Worm (Caenorhabditis elegans) whole organism, L2 larva: ENCODE results near the gene str-150.

Experiments used
- C34F6.9 ChIP-seq: fragments of 150-350 bp; optimal IDR thresholded peaks from 2 replicates; lab custom pipeline; 2014; ENCODE audit warnings: missing biosample characterization, missing genetic modification characterization
- F13H6.1 ChIP-seq: sonication (generic microtip); optimal IDR thresholded peaks from 2 replicates; lab custom pipeline; 2016; ENCODE audit warnings: missing genetic modification characterization, missing compliant biosample characterization
- R02D3.7 ChIP-seq: fragments of 150-350 bp; optimal IDR thresholded peaks from 2 replicates; lab custom pipeline; 2014; ENCODE audit warnings: missing biosample characterization, missing genetic modification characterization
- Y55F3AM.14 ChIP-seq: fragments of 200-800 bp; sonication (Bioruptor generic); optimal IDR thresholded peaks from 2 replicates; lab custom pipeline; 2018; ENCODE audit warnings: mild to moderate bottlenecking, missing genetic modification characterization, missing compliant biosample characterization
- ZK546.5 ChIP-seq: sonication (generic microtip); optimal IDR thresholded peaks from 2 replicates; lab custom pipeline; 2017; ENCODE audit warnings: missing biosample characterization, missing genetic modification characterization
- aly-2 ChIP-seq: fragments of 150-350 bp; optimal IDR thresholded peaks from 2 replicates; lab custom pipeline; 2014; ENCODE audit warnings: missing biosample characterization, missing genetic modification characterization
- ama-1 ChIP-seq: fragments of 150-350 bp; optimal IDR thresholded peaks from 2 replicates; lab custom pipeline; 2018; ENCODE audit warnings: inconsistent platforms
- blmp-1 ChIP-seq: sonication (generic microtip); optimal IDR thresholded peaks from 2 replicates; lab custom pipeline; 2017; ENCODE audit warnings: missing genetic modification characterization, mild to moderate bottlenecking, missing compliant biosample characterization, antibody characterized with exemption, moderate library complexity; ENCODE audit not compliant: insufficient read depth
- ceh-16 ChIP-seq: fragments of 150-350 bp; optimal IDR thresholded peaks from 2 replicates; lab custom pipeline; 2014; ENCODE audit warnings: missing biosample characterization, missing genetic modification characterization
- ceh-82 ChIP-seq: fragments of 150-350 bp; optimal IDR thresholded peaks from 2 replicates; lab custom pipeline; 2014; ENCODE audit warnings: missing biosample characterization, missing genetic modification characterization
- crh-2 ChIP-seq: sonication (generic microtip); optimal IDR thresholded peaks from 2 replicates; lab custom pipeline; 2017; ENCODE audit warnings: missing biosample characterization, missing genetic modification characterization
- dmd-4 ChIP-seq: sonication (generic microtip); optimal IDR thresholded peaks from 2 replicates; lab custom pipeline; 2017; ENCODE audit warnings: missing biosample characterization, missing genetic modification characterization
- egl-27 ChIP-seq: sonication (generic microtip); optimal IDR thresholded peaks from 3 replicates; lab custom pipeline; 2017; ENCODE audit warnings: missing biosample characterization, missing genetic modification reagents, missing genetic modification characterization
- elt-1 ChIP-seq: fragments of 150-350 bp; optimal IDR thresholded peaks from 2 replicates; lab custom pipeline; 2014; ENCODE audit warnings: missing biosample characterization, missing genetic modification characterization
- elt-3 ChIP-seq: sonication (generic microtip); optimal IDR thresholded peaks from 2 replicates; lab custom pipeline; 2017; ENCODE audit warnings: missing biosample characterization, missing genetic modification characterization
- fos-1 ChIP-seq: fragments of 150-350 bp; optimal IDR thresholded peaks from 2 replicates; lab custom pipeline; 2014; ENCODE audit warnings: missing biosample characterization, missing genetic modification characterization
- gmeb-1 ChIP-seq: fragments of 150-350 bp; optimal IDR thresholded peaks from 2 replicates; lab custom pipeline; 2014; ENCODE audit warnings: missing biosample characterization, missing genetic modification characterization
- lin-11 ChIP-seq: fragments of 150-350 bp; sonication (generic microtip); optimal IDR thresholded peaks from 2 replicates; lab custom pipeline; 2014; ENCODE audit warnings: missing biosample characterization, missing genetic modification characterization, inconsistent platforms, mixed read lengths
- lin-13 ChIP-seq: fragments of 150-350 bp; optimal IDR thresholded peaks from 2 replicates; lab custom pipeline; 2014; ENCODE audit warnings: missing biosample characterization, missing genetic modification reagents, missing genetic modification characterization
- lin-39 ChIP-seq: fragments of 150-350 bp; optimal IDR thresholded peaks from 2 replicates; lab custom pipeline; 2014; ENCODE audit warnings: missing biosample characterization, missing genetic modification reagents, missing genetic modification characterization
- lsy-2 ChIP-seq, 2 experiments: fragments of 150-350 bp in 1 of 2; sonication (generic microtip) in 1 of 2; optimal IDR thresholded peaks; 2 replicates each; lab custom pipeline; 2014 to 2017; ENCODE audit warnings: missing biosample characterization in 2 of 2, missing genetic modification characterization in 2 of 2
- mab-5 ChIP-seq: fragments of 150-350 bp; optimal IDR thresholded peaks from 2 replicates; lab custom pipeline; 2014; ENCODE audit warnings: missing biosample characterization, missing genetic modification characterization
- mbf-1 ChIP-seq: sonication (generic microtip); optimal IDR thresholded peaks from 2 replicates; lab custom pipeline; 2017; ENCODE audit warnings: missing biosample characterization, missing genetic modification characterization
- nhr-12 ChIP-seq: fragments of 150-350 bp; optimal IDR thresholded peaks from 2 replicates; lab custom pipeline; 2014; ENCODE audit warnings: missing biosample characterization, missing genetic modification characterization
- nhr-129 ChIP-seq: fragments of 150-350 bp; optimal IDR thresholded peaks from 2 replicates; lab custom pipeline; 2014; ENCODE audit warnings: missing biosample characterization, missing genetic modification characterization
- nhr-21 ChIP-seq: fragments of 150-350 bp; optimal IDR thresholded peaks from 2 replicates; lab custom pipeline; 2014; ENCODE audit warnings: missing biosample characterization, missing genetic modification characterization
- nhr-23 ChIP-seq: fragments of 150-350 bp; optimal IDR thresholded peaks from 2 replicates; lab custom pipeline; 2014; ENCODE audit warnings: missing biosample characterization, missing genetic modification reagents, missing genetic modification characterization
- nhr-6 ChIP-seq: fragments of 150-350 bp; optimal IDR thresholded peaks from 2 replicates; lab custom pipeline; 2014; ENCODE audit warnings: missing biosample characterization, missing genetic modification characterization
- nhr-77 ChIP-seq: fragments of 150-350 bp; optimal IDR thresholded peaks from 2 replicates; lab custom pipeline; 2014; ENCODE audit warnings: missing biosample characterization, missing genetic modification characterization
- peb-1 ChIP-seq: fragments of 150-350 bp; optimal IDR thresholded peaks from 2 replicates; lab custom pipeline; 2014; ENCODE audit warnings: missing biosample characterization, missing genetic modification characterization
- skn-1 ChIP-seq: sonication (generic microtip); optimal IDR thresholded peaks from 2 replicates; lab custom pipeline; 2017; ENCODE audit warnings: missing biosample characterization, missing genetic modification characterization
- sma-3 ChIP-seq: sonication (generic microtip); optimal IDR thresholded peaks from 2 replicates; lab custom pipeline; 2016; ENCODE audit warnings: missing genetic modification reagents, missing genetic modification characterization, missing compliant biosample characterization
- sma-9 ChIP-seq, 2 experiments: fragments of 150-350 bp in 1 of 2; sonication (generic microtip) in 1 of 2; optimal IDR thresholded peaks; 2 replicates each; lab custom pipeline; 2014 to 2016; ENCODE audit warnings: missing genetic modification characterization in 2 of 2, mild to moderate bottlenecking in 1 of 2, missing biosample characterization in 1 of 2, missing compliant biosample characterization in 1 of 2, missing genetic modification reagents in 1 of 2, moderate library complexity in 1 of 2
- snpc-4 ChIP-seq: fragments of 150-350 bp; optimal IDR thresholded peaks from 2 replicates; lab custom pipeline; 2014; ENCODE audit warnings: missing biosample characterization, missing genetic modification characterization
- unc-39 ChIP-seq: fragments of 150-350 bp; optimal IDR thresholded peaks from 2 replicates; lab custom pipeline; 2014; ENCODE audit warnings: missing biosample characterization, missing genetic modification characterization
- unc-62 ChIP-seq: fragments of 150-350 bp; optimal IDR thresholded peaks from 2 replicates; lab custom pipeline; 2014; ENCODE audit warnings: missing biosample characterization, missing genetic modification reagents, missing genetic modification characterization
- ztf-1 ChIP-seq: fragments of 200-800 bp; sonication (Bioruptor generic); conservative IDR thresholded peaks from 2 replicates; pipeline ENCODE4 v1.3.6; 2022; ENCODE audit warnings: missing genetic modification characterization, missing compliant biosample characterization
- ztf-11 ChIP-seq: sonication (generic microtip); optimal IDR thresholded peaks from 2 replicates; lab custom pipeline; 2017; ENCODE audit warnings: missing biosample characterization, missing genetic modification characterization
- ztf-4 ChIP-seq: fragments of 150-350 bp; optimal IDR thresholded peaks from 2 replicates; lab custom pipeline; 2014; ENCODE audit warnings: missing biosample characterization, missing genetic modification characterization

The str-150 gene

ce11 chrV:16588428-16588827, 5.4 kb downstream of the str-150 start, which contains the start of gene srw-73:
Gene srw-73 (minus strand): TSS chrV:16588528.
- TF ChIP-seq F13H6.1 (tag; lab: Kevin White, UChicago) (no peak), aly-2 (tag; lab: Kevin White, UChicago) (no peak), ztf-11 (tag; lab: Kevin White, UChicago) (no peak), mab-5 (tag; lab: Kevin White, UChicago) (no peak), dmd-4 (tag; lab: Kevin White, UChicago) (no peak), ceh-82 (tag; lab: Kevin White, UChicago) (no peak), nhr-21 (no peak), elt-1 (no peak), ztf-1 (GFP tag; lab: Robert Waterston, UW) (no peak), nhr-129 (tag; lab: Kevin White, UChicago) (no peak), nhr-77 (tag; lab: Kevin White, UChicago) (no peak), skn-1 (no peak), ceh-16 (tag; lab: Kevin White, UChicago) (no peak), unc-62 (no peak), lin-39 (tag; lab: Kevin White, UChicago) (no peak), R02D3.7 (tag; lab: Kevin White, UChicago) (no peak), ZK546.5 (tag; lab: Kevin White, UChicago) (no peak), nhr-6 (tag; lab: Kevin White, UChicago) (no peak), nhr-23 (tag; lab: Kevin White, UChicago) (no peak)

ce11 chrV:16589488-16589887, 6.4 kb downstream of the str-150 start:
- TF ChIP-seq snpc-4 (tag; lab: Kevin White, UChicago) (no peak), egl-27 (tag; lab: Kevin White, UChicago) (no peak), nhr-23 (tag; lab: Kevin White, UChicago) (no peak), peb-1 (tag; lab: Kevin White, UChicago) (no peak), R02D3.7 (tag; lab: Kevin White, UChicago) (no peak), dmd-4 (tag; lab: Kevin White, UChicago) (no peak), elt-3 (tag; lab: Kevin White, UChicago) (no peak), aly-2 (tag; lab: Kevin White, UChicago) (no peak), mbf-1 (no peak), nhr-12 (tag; lab: Kevin White, UChicago) (no peak), ztf-11 (tag; lab: Kevin White, UChicago) (no peak), Y55F3AM.14 (GFP tag; lab: Kevin White, UChicago) (no peak), lin-11 (tag; lab: Kevin White, UChicago) (no peak), unc-39 (no peak), sma-3 (GFP tag; lab: Kevin White, UChicago) (no peak), crh-2 (tag; lab: Kevin White, UChicago) (no peak), skn-1 (no peak), F13H6.1 (tag; lab: Kevin White, UChicago) (no peak)

ce11 chrV:16591992-16592798, 9.1 kb downstream of the str-150 start, which contains the start of gene srh-269:
Gene srh-269 (minus strand): TSS chrV:16592042.
- TF ChIP-seq crh-2 (tag; lab: Kevin White, UChicago) = peak; percentile 13
- peak; percentile 40 for TF ChIP-seq fos-1
- no peak for TF ChIP-seq lin-39 (tag; lab: Kevin White, UChicago)
- TF ChIP-seq dmd-4 (tag; lab: Kevin White, UChicago) = no peak
- TF ChIP-seq gmeb-1 = peak; percentile 52
- TF ChIP-seq F13H6.1 (tag; lab: Kevin White, UChicago) = peak; percentile 55
- no peak for TF ChIP-seq blmp-1 (tag; lab: Kevin White, UChicago)
- no peak for TF ChIP-seq mab-5 (tag; lab: Kevin White, UChicago)
- TF ChIP-seq ztf-4 (tag; lab: Kevin White, UChicago) = peak; percentile 16
- no peak for TF ChIP-seq elt-1
- peak; percentile 47 for TF ChIP-seq nhr-21
- peak; percentile 42 for TF ChIP-seq sma-3 (GFP tag; lab: Kevin White, UChicago)
- no peak for TF ChIP-seq R02D3.7 (tag; lab: Kevin White, UChicago)
- TF ChIP-seq peb-1 (tag; lab: Kevin White, UChicago) = no peak
- TF ChIP-seq ztf-11 (tag; lab: Kevin White, UChicago) = no peak
- TF ChIP-seq ceh-16 (tag; lab: Kevin White, UChicago) = no peak
- TF ChIP-seq nhr-6 (tag; lab: Kevin White, UChicago) = peak; percentile 12
- peak; percentile 72 for TF ChIP-seq Y55F3AM.14 (GFP tag; lab: Kevin White, UChicago)
- peak; percentile 90 for TF ChIP-seq ama-1 (lab: Kevin White, UChicago)
- no peak for TF ChIP-seq elt-3 (tag; lab: Kevin White, UChicago)
- peak; percentile 27 to 63 for TF ChIP-seq lsy-2 (tag; optimal IDR thresholded peaks at IDR 0.05; lab: Kevin White, UChicago)
- TF ChIP-seq sma-9 (GFP tag; optimal IDR thresholded peaks at IDR 0.05; lab: Kevin White, UChicago) = peak; percentile 54
- no peak for TF ChIP-seq sma-9 (tag; optimal IDR thresholded peaks at IDR 0.05; lab: Kevin White, UChicago)
- peak; percentile 52 for TF ChIP-seq lin-13 (GFP tag; lab: Kevin White, UChicago)
- peak; percentile 36 for TF ChIP-seq C34F6.9 (tag; lab: Kevin White, UChicago)
- TF ChIP-seq snpc-4 (tag; lab: Kevin White, UChicago) = peak; percentile 30
- TF ChIP-seq nhr-129 (tag; lab: Kevin White, UChicago) = peak; percentile 76
